Worm (Caenorhabditis elegans) whole organism, L4 larva: ENCODE results near the gene scl-2.

Experiments
- F37D6.2 ChIP-seq: sonication (generic microtip); optimal IDR thresholded peaks from 2 replicates; lab custom pipeline; 2016; ENCODE audit warnings: mild to moderate bottlenecking, missing genetic modification characterization, missing compliant biosample characterization
- T26A8.4 ChIP-seq: fragments of 200-800 bp; sonication (Bioruptor generic); IDR thresholded peaks from 2 replicates; pipeline ENCODE4 v1.3.6; 2022; ENCODE audit warnings: missing genetic modification characterization, missing compliant biosample characterization
- ZK546.5 ChIP-seq, 2 experiments: sonication (generic microtip); optimal IDR thresholded peaks; 2 replicates each; lab custom pipeline; 2017; ENCODE audit warnings: missing biosample characterization in 2 of 2, missing genetic modification characterization in 2 of 2
- aha-1 ChIP-seq: fragments of 150-350 bp; peaks from one replicate; lab custom pipeline; 2014; ENCODE audit warnings: missing biosample characterization, missing genetic modification characterization
- aly-2 ChIP-seq: sonication (generic microtip); optimal IDR thresholded peaks from 2 replicates; lab custom pipeline; 2018; ENCODE audit warnings: missing biosample characterization, missing genetic modification characterization
- ceh-32 ChIP-seq: sonication (generic microtip); optimal IDR thresholded peaks from 2 replicates; lab custom pipeline; 2016; ENCODE audit warnings: mild to moderate bottlenecking, missing genetic modification characterization, missing compliant biosample characterization; ENCODE audit not compliant: poor library complexity
- ceh-44 ChIP-seq: fragments of 200-800 bp; sonication (Bioruptor generic); IDR thresholded peaks from 2 replicates; pipeline ENCODE4 v1.3.6; 2022; ENCODE audit warnings: missing genetic modification reagents, missing genetic modification characterization, missing compliant biosample characterization
- ceh-82 ChIP-seq: sonication (generic microtip); optimal IDR thresholded peaks from 2 replicates; lab custom pipeline; 2017; ENCODE audit warnings: missing biosample characterization, missing genetic modification characterization
- ces-1 ChIP-seq: fragments of 150-350 bp; sonication (generic microtip); optimal IDR thresholded peaks from 4 replicates; lab custom pipeline; 2014; ENCODE audit warnings: missing biosample characterization, missing genetic modification reagents, missing genetic modification characterization
- ctbp-1 ChIP-seq: fragments of 200-800 bp; sonication (Bioruptor generic); IDR thresholded peaks from 2 replicates; pipeline ENCODE4 v1.3.6; 2022; ENCODE audit warnings: missing genetic modification reagents, missing genetic modification characterization, missing compliant biosample characterization
- daf-16 ChIP-seq, 3 experiments: sonication (generic microtip); optimal IDR thresholded peaks; 2 replicates each; lab custom pipeline; 2016 to 2017; ENCODE audit warnings: missing genetic modification characterization in 3 of 3, missing genetic modification reagents in 3 of 3, mild to moderate bottlenecking in 2 of 3, missing compliant biosample characterization in 2 of 3, missing biosample characterization in 1 of 3, moderate library complexity in 1 of 3
- daf-19 ChIP-seq: fragments of 200-800 bp; sonication (Bioruptor generic); conservative IDR thresholded peaks from 2 replicates; pipeline ENCODE4 v1.3.6; 2022; ENCODE audit warnings: missing genetic modification characterization, missing compliant biosample characterization
- daf-8 ChIP-seq: fragments of 200-800 bp; sonication (Bioruptor generic); IDR thresholded peaks from 2 replicates; pipeline ENCODE4 v1.3.6; 2022; ENCODE audit warnings: missing genetic modification characterization, missing compliant biosample characterization
- duxl-1 ChIP-seq: sonication (generic microtip); optimal IDR thresholded peaks from 2 replicates; lab custom pipeline; 2016; ENCODE audit warnings: mild to moderate bottlenecking, missing genetic modification characterization, moderate library complexity, missing compliant biosample characterization; ENCODE audit not compliant: poor library complexity
- lim-7 ChIP-seq: fragments of 200-800 bp; sonication (Bioruptor generic); IDR thresholded peaks from 2 replicates; pipeline ENCODE4 v1.3.6; 2022; ENCODE audit warnings: missing genetic modification characterization, missing compliant biosample characterization
- lin-39 ChIP-seq: fragments of 150-350 bp; optimal IDR thresholded peaks from 2 replicates; lab custom pipeline; 2014; ENCODE audit warnings: missing biosample characterization, missing genetic modification reagents, missing genetic modification characterization
- madf-5 ChIP-seq, 2 experiments: fragments of 200-800 bp; sonication (Bioruptor generic); IDR thresholded peaks; 2 replicates each; pipeline ENCODE4 v1.3.6; 2022; ENCODE audit warnings: missing compliant biosample characterization in 2 of 2, missing genetic modification characterization in 2 of 2
- mxl-2 ChIP-seq: fragments of 200-800 bp; sonication (Bioruptor generic); conservative IDR thresholded peaks from 2 replicates; pipeline ENCODE4 v1.3.6; 2022; ENCODE audit warnings: missing genetic modification reagents, missing genetic modification characterization, missing compliant biosample characterization
- nhr-111 ChIP-seq: fragments of 200-800 bp; sonication (Bioruptor generic); optimal IDR thresholded peaks from 2 replicates; lab custom pipeline; 2018; ENCODE audit warnings: mild to moderate bottlenecking, missing genetic modification characterization, missing compliant biosample characterization
- nhr-48 ChIP-seq: sonication (generic microtip); optimal IDR thresholded peaks from 2 replicates; lab custom pipeline; 2016; ENCODE audit warnings: mild to moderate bottlenecking, missing genetic modification characterization, missing compliant biosample characterization
- pha-4 ChIP-seq, 2 experiments: fragments of 150-350 bp in 1 of 2; fragments of 200-800 bp in 1 of 2; sonication (Bioruptor generic) in 1 of 2; IDR thresholded peaks in 1 of 2; optimal IDR thresholded peaks in 1 of 2; 2 replicates each; pipeline versions ENCODE4 v1.3.6 to Lab custom; 2014 to 2022; ENCODE audit warnings: missing genetic modification characterization in 2 of 2, missing genetic modification reagents in 2 of 2, missing biosample characterization in 1 of 2, missing compliant biosample characterization in 1 of 2
- pqm-1 ChIP-seq: sonication (generic microtip); optimal IDR thresholded peaks from 2 replicates; lab custom pipeline; 2017; ENCODE audit warnings: missing biosample characterization, missing genetic modification characterization
- sdz-12 ChIP-seq: fragments of 200-800 bp; sonication (Bioruptor generic); optimal IDR thresholded peaks from 2 replicates; lab custom pipeline; 2018; ENCODE audit warnings: mild to moderate bottlenecking, missing genetic modification characterization, missing compliant biosample characterization
- set-16 ChIP-seq: fragments of 200-800 bp; sonication (Bioruptor generic); IDR thresholded peaks from 2 replicates; pipeline ENCODE4 v1.3.6; 2022; ENCODE audit warnings: missing genetic modification reagents, missing genetic modification characterization, missing compliant biosample characterization
- skn-1 ChIP-seq: fragments of 150-350 bp; optimal IDR thresholded peaks from 2 replicates; lab custom pipeline; 2014; ENCODE audit warnings: missing biosample characterization, missing genetic modification characterization
- snpc-1.2 ChIP-seq: fragments of 200-800 bp; sonication (Bioruptor generic); IDR thresholded peaks from 2 replicates; pipeline ENCODE4 v1.3.6; 2022; ENCODE audit warnings: missing genetic modification reagents, missing genetic modification characterization, missing compliant biosample characterization
- tra-1 ChIP-seq: fragments of 200-800 bp; sonication (Bioruptor generic); IDR thresholded peaks from 2 replicates; pipeline ENCODE4 v1.3.6; 2022; ENCODE audit warnings: missing genetic modification reagents, missing genetic modification characterization, missing compliant biosample characterization
- unc-62 ChIP-seq, 3 experiments: fragments of 150-350 bp in 1 of 3; sonication (generic microtip); optimal IDR thresholded peaks in 2 of 3; peaks in 1 of 3; 1 replicate in 1 of 3; 2 replicates in 2 of 3; lab custom pipeline; 2014 to 2017; ENCODE audit warnings: missing biosample characterization in 3 of 3, missing genetic modification characterization in 3 of 3, missing genetic modification reagents in 3 of 3, missing genotype in 1 of 3

The scl-2 gene

ce11 chrIV:13042091-13042490 is 15.4 kb upstream of the scl-2 start, which contains the start of gene amt-2 (continued):
- no peak for TF ChIP-seq snpc-1.2 (GFP tag; lab: Robert Waterston, UW)

ce11 chrIV:13044980-13045379 is 12.5 kb upstream of the scl-2 start:
- TF ChIP-seq ceh-32 (tag; lab: Kevin White, UChicago), result no peak
- peak; percentile 90 for TF ChIP-seq aha-1
- no peak for TF ChIP-seq ZK546.5 (tag; optimal IDR thresholded peaks at IDR 0.05; lab: Kevin White, UChicago)
- TF ChIP-seq tra-1, result no peak

- TF ChIP-seq lin-39 (tag; lab: Kevin White, UChicago) (no peak), pqm-1 (tag; lab: Kevin White, UChicago) (no peak), unc-62 (GFP tag; optimal IDR thresholded peaks at IDR 0.05 in 1 of 2; lab: Kevin White, UChicago) (peak in 1 of 2 experiments; percentile 49), unc-62 (tag; optimal IDR thresholded peaks at IDR 0.05; lab: Kevin White, UChicago) (no peak)
These were observed 10.7 kb upstream of the scl-2 start, which contains the start of gene scl-9 for ce11 chrIV:13046848-13047247. scl-9 (plus strand) TSS chrIV:13047148.

ce11 chrIV:13048157-13048556 is 9.4 kb upstream of the scl-2 start, which contains the start of gene scl-10:
scl-10 (plus strand) TSS chrIV:13048457.
- TF ChIP-seq mxl-2, result no peak
- TF ChIP-seq daf-8 (GFP tag; lab: Robert Waterston, UW), result no peak
- no peak for TF ChIP-seq sdz-12
- no peak for TF ChIP-seq lim-7
- no peak for TF ChIP-seq ceh-82 (tag; lab: Kevin White, UChicago)
- no peak for TF ChIP-seq F37D6.2
- TF ChIP-seq aly-2, result no peak
- TF ChIP-seq skn-1 (tag; lab: Kevin White, UChicago), result no peak
- no peak for TF ChIP-seq daf-19 (GFP tag; lab: Robert Waterston, UW)
- TF ChIP-seq ceh-32 (tag; lab: Kevin White, UChicago), result no peak
- TF ChIP-seq ctbp-1 (GFP tag; lab: Robert Waterston, UW), result no peak

ce11 chrIV:13051073-13051472 is 6.4 kb upstream of the scl-2 start, which contains the start of gene scl-11:
scl-11 (plus strand) TSS chrIV:13051373.
- TF ChIP-seq nhr-48, result no peak

- TF ChIP-seq pha-4 (GFP tag; IDR thresholded peaks at IDR 0.05; lab: Robert Waterston, UW) (no peak), pha-4 (tag; optimal IDR thresholded peaks at IDR 0.05; lab: Kevin White, UChicago) (no peak), ces-1 (GFP tag; lab: Kevin White, UChicago) (no peak), madf-5 (GFP tag; IDR thresholded peaks at IDR 0.05; lab: Robert Waterston, UW) (no peak), T26A8.4 (GFP tag; lab: Robert Waterston, UW) (no peak)
- TF ChIP-seq, all 104 proteins: peak for 0
These were observed 4.9 kb upstream of the scl-2 start, which contains the start of gene F49E11.7 for ce11 chrIV:13052568-13052967. F49E11.7 (plus strand) TSS chrIV:13052868.

- TF ChIP-seq duxl-1 (no peak), nhr-111 (GFP tag; lab: Kevin White, UChicago) (no peak), snpc-1.2 (GFP tag; lab: Robert Waterston, UW) (no peak), T26A8.4 (GFP tag; lab: Robert Waterston, UW) (no peak), ceh-32 (tag; lab: Kevin White, UChicago) (no peak), ZK546.5 (tag; optimal IDR thresholded peaks at IDR 0.05; lab: Kevin White, UChicago) (no peak), daf-16 (GFP tag; optimal IDR thresholded peaks at IDR 0.05; lab: Kevin White, UChicago) (no peak), daf-16 (tag; optimal IDR thresholded peaks at IDR 0.05; lab: Kevin White, UChicago) (no peak), ceh-44 (GFP tag; lab: Robert Waterston, UW) (no peak), set-16 (GFP tag; lab: Robert Waterston, UW) (no peak)
- TF ChIP-seq, all 104 proteins: peak for 0
These were observed 1.5 kb upstream of the scl-2 start, which contains the start of gene scl-1 for ce11 chrIV:13056026-13056425. scl-1 (plus strand) TSS chrIV:13056326.
